Fruit fly (Drosophila melanogaster) whole organism, embryonic: ENCODE measurements around the gene Gs2.

Source experiments
- Awh ChIP-seq: fragments of 200-800 bp; sonication (Bioruptor generic); IDR thresholded peaks from 2 replicates; pipeline ENCODE4, ENCODE4 v1.3.6; 2022; ENCODE audit warnings: missing biosample characterization, missing genetic modification characterization
- B-H1 ChIP-seq: fragments of 200-800 bp; sonication (Bioruptor generic); IDR thresholded peaks from 3 replicates; pipeline ENCODE4 v1.3.6; 2022; ENCODE audit warnings: missing biosample characterization, missing genetic modification characterization
- Bdp1 ChIP-seq: fragments of 200-800 bp; sonication (Bioruptor generic); optimal IDR thresholded peaks from 3 replicates; lab custom pipeline; 2016; ENCODE audit warnings: missing biosample characterization, missing genetic modification characterization
- Bteb2 ChIP-seq: fragments of 200-800 bp; sonication (Bioruptor generic); optimal IDR thresholded peaks from 2 replicates; lab custom pipeline; 2016; ENCODE audit warnings: missing biosample characterization, missing genetic modification characterization
- CG10431 ChIP-seq: fragments of 200-800 bp; sonication (Bioruptor generic); optimal IDR thresholded peaks from 3 replicates; lab custom pipeline; 2018; ENCODE audit warnings: missing biosample characterization, mild to moderate bottlenecking, missing genetic modification characterization
- CG11093 ChIP-seq: fragments of 200-800 bp; sonication (Bioruptor generic); IDR thresholded peaks from 3 replicates; pipeline ENCODE4 v1.3.6; 2022; ENCODE audit warnings: missing biosample characterization, missing genetic modification characterization
- CG12104 ChIP-seq: fragments of 200-800 bp; sonication (Bioruptor generic); optimal IDR thresholded peaks from 3 replicates; lab custom pipeline; 2016; ENCODE audit warnings: missing biosample characterization, missing genetic modification characterization
- CG12942 ChIP-seq: fragments of 200-800 bp; sonication (Bioruptor generic); optimal IDR thresholded peaks from 3 replicates; lab custom pipeline; 2016; ENCODE audit warnings: missing biosample characterization, missing genetic modification characterization
- CG13287 ChIP-seq: fragments of 200-800 bp; sonication (Bioruptor generic); IDR thresholded peaks from 2 replicates; pipeline ENCODE4 v1.3.6; 2022; ENCODE audit warnings: missing biosample characterization, missing genetic modification characterization; ENCODE audit not compliant: partially characterized antibody
- CG15696 ChIP-seq: fragments of 200-800 bp; sonication (Bioruptor generic); optimal IDR thresholded peaks from 2 replicates; lab custom pipeline; 2019; ENCODE audit warnings: missing biosample characterization, mild to moderate bottlenecking, missing genetic modification characterization, moderate library complexity
- CG1603 ChIP-seq: fragments of 200-800 bp; sonication (Bioruptor generic); optimal IDR thresholded peaks from 2 replicates; lab custom pipeline; 2019; ENCODE audit warnings: missing biosample characterization, mild to moderate bottlenecking, missing genetic modification characterization, moderate library complexity
- CG17568 ChIP-seq: fragments of 200-800 bp; sonication (Bioruptor generic); optimal IDR thresholded peaks from 2 replicates; lab custom pipeline; 2018; ENCODE audit warnings: missing biosample characterization, mild to moderate bottlenecking, missing genetic modification characterization, moderate library complexity
- CG31441 ChIP-seq: fragments of 200-800 bp; sonication (Bioruptor generic); IDR thresholded peaks from 2 replicates; pipeline ENCODE4 v1.3.6; 2022; ENCODE audit warnings: missing biosample characterization, missing genetic modification characterization
- CG33213 ChIP-seq: fragments of 200-800 bp; sonication (Bioruptor generic); optimal IDR thresholded peaks from 3 replicates; lab custom pipeline; 2016; ENCODE audit warnings: missing biosample characterization, missing genetic modification characterization
- CG3407 ChIP-seq: fragments of 200-800 bp; sonication (Bioruptor generic); optimal IDR thresholded peaks from 2 replicates; lab custom pipeline; 2018; ENCODE audit warnings: missing biosample characterization, mild to moderate bottlenecking, missing genetic modification characterization
- CG42726 ChIP-seq: fragments of 200-800 bp; sonication (Bioruptor generic); IDR thresholded peaks from 2 replicates; pipeline ENCODE4 v1.3.6; 2022; ENCODE audit warnings: missing biosample characterization, missing genetic modification characterization; ENCODE audit not compliant: partially characterized antibody
- CG4707 ChIP-seq: fragments of 200-800 bp; sonication (Bioruptor generic); optimal IDR thresholded peaks from 2 replicates; lab custom pipeline; 2018; ENCODE audit warnings: missing biosample characterization, mild to moderate bottlenecking, missing genetic modification characterization, moderate library complexity
- CG5180 ChIP-seq: fragments of 200-800 bp; sonication (Bioruptor generic); optimal IDR thresholded peaks from 3 replicates; lab custom pipeline; 2017; ENCODE audit warnings: missing biosample characterization, missing genetic modification characterization, mild to moderate bottlenecking, moderate library complexity, missing genetic modification reagents
- CG6791 ChIP-seq: fragments of 200-800 bp; sonication (Bioruptor generic); IDR thresholded peaks from 3 replicates; pipeline ENCODE4 v1.3.6; 2022; ENCODE audit warnings: missing biosample characterization, missing genetic modification characterization; ENCODE audit not compliant: partially characterized antibody
- CG8765 ChIP-seq: fragments of 200-800 bp; sonication (Bioruptor generic); IDR thresholded peaks from 2 replicates; pipeline ENCODE4 v1.3.6; 2022; ENCODE audit warnings: missing biosample characterization, missing genetic modification characterization
- Dfd ChIP-seq, 2 experiments: fragments of >200 bp; optimal IDR thresholded peaks; 2 replicates each; lab custom pipeline; 2017; ENCODE audit warnings: missing biosample characterization in 2 of 2, missing genetic modification characterization in 2 of 2
- Dip3 ChIP-seq: fragments of 200-800 bp; sonication (Bioruptor generic); optimal IDR thresholded peaks from 3 replicates; lab custom pipeline; 2016; ENCODE audit warnings: missing biosample characterization, missing genetic modification characterization
- Doc2 ChIP-seq: fragments of 200-800 bp; sonication (Bioruptor generic); IDR thresholded peaks from 2 replicates; pipeline ENCODE4 v1.3.6; 2022; ENCODE audit warnings: missing biosample characterization, missing genetic modification characterization
- H15 ChIP-seq: fragments of 200-800 bp; sonication (Bioruptor generic); IDR thresholded peaks from 3 replicates; pipeline ENCODE4 v1.3.6; 2022; ENCODE audit warnings: missing biosample characterization, missing genetic modification characterization
- HLH54F ChIP-seq: fragments of 200-800 bp; sonication (Bioruptor generic); optimal IDR thresholded peaks from 3 replicates; lab custom pipeline; 2016; ENCODE audit warnings: missing biosample characterization, missing genetic modification characterization
- NC2α ChIP-seq: fragments of 200-800 bp; sonication (Bioruptor generic); optimal IDR thresholded peaks from 2 replicates; lab custom pipeline; 2016; ENCODE audit warnings: missing biosample characterization, missing genetic modification characterization
- Six4 ChIP-seq: fragments of 200-800 bp; sonication (Bioruptor generic); optimal IDR thresholded peaks from 2 replicates; lab custom pipeline; 2016; ENCODE audit warnings: missing biosample characterization, missing genetic modification characterization
- Ssrp ChIP-seq: fragments of 200-800 bp; sonication (Bioruptor generic); optimal IDR thresholded peaks from 2 replicates; lab custom pipeline; 2018; ENCODE audit warnings: missing biosample characterization, mild to moderate bottlenecking, missing genetic modification characterization, moderate library complexity
- Usf ChIP-seq: fragments of 200-800 bp; sonication (Bioruptor generic); optimal IDR thresholded peaks from 2 replicates; lab custom pipeline; 2017; ENCODE audit warnings: missing genotype, missing biosample characterization, missing genetic modification characterization
- bab2 ChIP-seq: fragments of 200-800 bp; sonication (Bioruptor generic); optimal IDR thresholded peaks from 2 replicates; lab custom pipeline; 2016; ENCODE audit warnings: missing biosample characterization, missing genetic modification characterization
- chinmo ChIP-seq: fragments of 200-800 bp; sonication (Bioruptor generic); IDR thresholded peaks from 4 replicates; pipeline ENCODE4 v1.3.6; 2022; ENCODE audit warnings: missing biosample characterization, missing genetic modification characterization; ENCODE audit not compliant: partially characterized antibody
- chm ChIP-seq: fragments of 200-800 bp; sonication (Bioruptor generic); IDR thresholded peaks from 2 replicates; pipeline ENCODE4 v1.3.6; 2022; ENCODE audit warnings: missing biosample characterization, missing genetic modification characterization
- crc ChIP-seq: fragments of 200-800 bp; sonication (Bioruptor generic); optimal IDR thresholded peaks from 2 replicates; lab custom pipeline; 2016; ENCODE audit warnings: missing biosample characterization, missing genetic modification characterization
- dmrt11E ChIP-seq: fragments of 200-800 bp; sonication (Bioruptor generic); optimal IDR thresholded peaks from 3 replicates; lab custom pipeline; 2018; ENCODE audit warnings: missing biosample characterization, mild to moderate bottlenecking, missing genetic modification characterization, moderate library complexity
- dmrt99B ChIP-seq: fragments of 200-800 bp; sonication (Bioruptor generic); optimal IDR thresholded peaks from 2 replicates; lab custom pipeline; 2018; ENCODE audit warnings: missing biosample characterization, mild to moderate bottlenecking, missing genetic modification characterization, moderate library complexity
- dysf ChIP-seq: fragments of 200-800 bp; sonication (Bioruptor generic); IDR thresholded peaks from 3 replicates; pipeline ENCODE4 v1.3.6; 2022; ENCODE audit warnings: missing biosample characterization, missing genetic modification characterization
- fru ChIP-seq: fragments of >200 bp; optimal IDR thresholded peaks from 2 replicates; lab custom pipeline; 2017
- hb ChIP-seq: fragments of 200-800 bp; sonication (Bioruptor generic); IDR thresholded peaks from 3 replicates; pipeline ENCODE4 v1.3.6; 2022; ENCODE audit warnings: missing biosample characterization, missing genetic modification characterization; ENCODE audit not compliant: partially characterized antibody
- hbn ChIP-seq: fragments of 200-800 bp; sonication (Bioruptor generic); IDR thresholded peaks from 2 replicates; pipeline ENCODE4 v1.3.6; 2022; ENCODE audit warnings: missing biosample characterization, missing genetic modification characterization; ENCODE audit not compliant: partially characterized antibody
- hth ChIP-seq: fragments of >200 bp; optimal IDR thresholded peaks from 2 replicates; lab custom pipeline; 2017; ENCODE audit warnings: inconsistent platforms
- insv ChIP-seq, 2 experiments: fragments of 200-800 bp; sonication (Bioruptor generic); optimal IDR thresholded peaks; 3 replicates each; lab custom pipeline; 2016 to 2018; ENCODE audit warnings: missing biosample characterization in 2 of 2, missing genetic modification characterization in 2 of 2
- kah ChIP-seq: fragments of 200-800 bp; sonication (Bioruptor generic); optimal IDR thresholded peaks from 2 replicates; lab custom pipeline; 2018; ENCODE audit warnings: missing biosample characterization, mild to moderate bottlenecking, missing genetic modification characterization
- knrl ChIP-seq: fragments of 200-800 bp; sonication (Bioruptor generic); IDR thresholded peaks from 3 replicates; pipeline ENCODE4 v1.3.6; 2022; ENCODE audit warnings: missing biosample characterization, missing genetic modification characterization; ENCODE audit not compliant: partially characterized antibody
- lola ChIP-seq, 3 experiments: fragments of >200 bp in 2 of 3; fragments of 200-800 bp in 1 of 3; sonication (Bioruptor generic) in 1 of 3; optimal IDR thresholded peaks; 2 replicates each; lab custom pipeline; 2017 to 2019; ENCODE audit warnings: missing biosample characterization in 3 of 3, missing genetic modification characterization in 3 of 3, mild to moderate bottlenecking in 1 of 3, moderate library complexity in 1 of 3
- luna ChIP-seq: fragments of 200-800 bp; sonication (Bioruptor generic); optimal IDR thresholded peaks from 2 replicates; lab custom pipeline; 2016; ENCODE audit warnings: missing biosample characterization, missing genetic modification characterization
- nau ChIP-seq: fragments of 200-800 bp; sonication (Bioruptor generic); optimal IDR thresholded peaks from 3 replicates; lab custom pipeline; 2017; ENCODE audit warnings: missing biosample characterization, mild to moderate bottlenecking, missing genetic modification characterization, missing genetic modification reagents
- prd ChIP-seq, 3 experiments: fragments of >200 bp in 2 of 3; fragments of 200-800 bp in 1 of 3; sonication (Bioruptor generic) in 1 of 3; optimal IDR thresholded peaks in 2 of 3; IDR thresholded peaks in 1 of 3; 2 replicates in 2 of 3; 3 replicates in 1 of 3; pipeline versions ENCODE4 v1.3.6 to Lab custom; 2017 to 2022; ENCODE audit warnings: missing biosample characterization in 1 of 3, missing genetic modification characterization in 1 of 3
- sob ChIP-seq: fragments of 200-800 bp; sonication (Bioruptor generic); IDR thresholded peaks from 2 replicates; pipeline ENCODE4 v1.3.6; 2022; ENCODE audit warnings: missing biosample characterization, missing genetic modification characterization
- tin ChIP-seq: fragments of 200-800 bp; sonication (Bioruptor generic); optimal IDR thresholded peaks from 3 replicates; lab custom pipeline; 2016; ENCODE audit warnings: missing biosample characterization, missing genetic modification characterization

The Gs2 gene

dm6 chrX:11449476-11450119, 27.0 kb downstream of the Gs2 start (continued):
- TF ChIP-seq Six4 (GFP tag; lab: Kevin White, UChicago) (peak; percentile 70), CG6791 (no peak), kah (GFP tag; lab: Kevin White, UChicago) (peak; percentile 80), hth (lab: Kevin White, UChicago) (no peak), Bteb2 (GFP tag; lab: Kevin White, UChicago) (peak; percentile 73), chinmo (GFP tag; lab: Robert Waterston, UW) (0 out of 4 replicates have a peak, but pooled peaks have one; percentile 5), CG11093 (GFP tag; lab: Robert Waterston, UW) (peak; percentile 82), hbn (GFP tag; lab: Robert Waterston, UW) (no peak), NC2α (peak; percentile 48), Awh (peak; percentile 85), CG33213 (GFP tag; lab: Kevin White, UChicago) (peak; percentile 72), insv (GFP tag; optimal IDR thresholded peaks at IDR 0.05; lab: Kevin White, UChicago) (peak in 1 of 2 experiments; percentile 51), CG8765 (peak; percentile 74), H15 (GFP tag; lab: Robert Waterston, UW) (peak; percentile 60; the same call in 1 of the 3 replicates), Doc2 (GFP tag; lab: Robert Waterston, UW) (peak; percentile 28; the same call in 1 of the 2 replicates), Bdp1 (peak; percentile 57), Dip3 (GFP tag; lab: Kevin White, UChicago) (peak; percentile 76), CG42726 (no peak), CG12104 (GFP tag; lab: Kevin White, UChicago) (peak; percentile 70), chm (GFP tag; lab: Robert Waterston, UW) (peak; percentile 81), prd (optimal IDR thresholded peaks at IDR 0.05; lab: Kevin White, UChicago) (no peak), prd (GFP tag; IDR thresholded peaks at IDR 0.05; lab: Robert Waterston, UW) (peak; percentile 95), CG17568 (GFP tag; lab: Kevin White, UChicago) (peak; percentile 64), dmrt11E (tag; lab: Kevin White, UChicago) (peak; percentile 44), CG4707 (GFP tag; lab: Kevin White, UChicago) (peak; percentile 69), Dfd (GFP tag; optimal IDR thresholded peaks at IDR 0.05; lab: Kevin White, UChicago) (no peak), CG3407 (peak; percentile 49), CG10431 (peak; percentile 52), knrl (GFP tag; lab: Robert Waterston, UW) (no peak), sob (GFP tag; lab: Robert Waterston, UW) (peak; percentile 85), crc (GFP tag; lab: Kevin White, UChicago) (peak; percentile 60), CG1603 (tag; lab: Kevin White, UChicago) (peak; percentile 93), HLH54F (GFP tag; lab: Kevin White, UChicago) (peak; percentile 83), hb (GFP tag; lab: Robert Waterston, UW) (no peak), tin (peak; percentile 74), Ssrp (peak; percentile 77), lola (GFP tag; optimal IDR thresholded peaks at IDR 0.05; lab: Kevin White, UChicago) (peak in 1 of 3 experiments; percentile 64), dysf (GFP tag; lab: Robert Waterston, UW) (peak; percentile 89), dmrt99B (peak; percentile 90), Usf (GFP tag; lab: Kevin White, UChicago) (peak; percentile 52), fru (lab: Kevin White, UChicago) (no peak), CG12942 (peak; percentile 84), bab2 (peak; percentile 85), nau (GFP tag; lab: Kevin White, UChicago) (peak; percentile 78), B-H1 (GFP tag; lab: Robert Waterston, UW) (peak; percentile 85), CG13287 (GFP tag; lab: Robert Waterston, UW) (no peak), CG31441 (GFP tag; lab: Robert Waterston, UW) (peak; percentile 74), luna (GFP tag; lab: Kevin White, UChicago) (peak; percentile 69), CG5180 (GFP tag; lab: Kevin White, UChicago) (peak; percentile 71), CG15696 (peak; percentile 76)
